Fruit fly (Drosophila melanogaster) whole organism, embryonic: ENCODE results near the gene CG5096.

Experiments
- Blimp-1 ChIP-seq: fragments of 200-800 bp; sonication (Bioruptor generic); optimal IDR thresholded peaks from 3 replicates; lab custom pipeline; 2018; ENCODE audit warnings: missing biosample characterization, missing genetic modification characterization, mild to moderate bottlenecking, moderate library complexity, missing genetic modification reagents
- CG10321 ChIP-seq: fragments of 200-800 bp; sonication (Bioruptor generic); IDR thresholded peaks from 2 replicates; pipeline ENCODE4 v1.3.6; 2022; ENCODE audit warnings: missing biosample characterization, missing genetic modification characterization
- CG12219 ChIP-seq: fragments of 200-800 bp; sonication (Bioruptor generic); optimal IDR thresholded peaks from 3 replicates; lab custom pipeline; 2018; ENCODE audit warnings: missing biosample characterization, mild to moderate bottlenecking, missing genetic modification characterization
- CG13424 ChIP-seq: fragments of 200-800 bp; sonication (Bioruptor generic); optimal IDR thresholded peaks from 2 replicates; lab custom pipeline; 2019; ENCODE audit warnings: missing biosample characterization, mild to moderate bottlenecking, missing genetic modification characterization, moderate library complexity
- CG16813 ChIP-seq: fragments of 200-800 bp; sonication (Bioruptor generic); IDR thresholded peaks from 3 replicates; pipeline ENCODE4 v1.3.6; 2022; ENCODE audit warnings: missing biosample characterization, missing genetic modification characterization; ENCODE audit not compliant: partially characterized antibody
- CG16815 ChIP-seq: fragments of 200-800 bp; sonication (Bioruptor generic); optimal IDR thresholded peaks from 3 replicates; lab custom pipeline; 2017; ENCODE audit warnings: missing biosample characterization, mild to moderate bottlenecking, missing genetic modification characterization
- CG17612 ChIP-seq: fragments of 200-800 bp; sonication (Bioruptor generic); IDR thresholded peaks from 2 replicates; pipeline ENCODE4 v1.3.6; 2022; ENCODE audit warnings: missing biosample characterization, missing genetic modification characterization
- CG18262 ChIP-seq: fragments of 200-800 bp; optimal IDR thresholded peaks from 3 replicates; lab custom pipeline; 2019; ENCODE audit warnings: missing biosample characterization, mild to moderate bottlenecking, missing genetic modification characterization, moderate library complexity
- CG18599 ChIP-seq: fragments of 200-800 bp; sonication (Bioruptor generic); optimal IDR thresholded peaks from 3 replicates; lab custom pipeline; 2017; ENCODE audit warnings: missing biosample characterization, missing genetic modification characterization, mild to moderate bottlenecking, moderate library complexity, missing genetic modification reagents
- CG2712 ChIP-seq: fragments of 200-800 bp; optimal IDR thresholded peaks from 3 replicates; lab custom pipeline; 2019; ENCODE audit warnings: missing biosample characterization, mild to moderate bottlenecking, missing genetic modification characterization, moderate library complexity
- CG30431 ChIP-seq: fragments of 200-800 bp; sonication (Bioruptor generic); optimal IDR thresholded peaks from 2 replicates; lab custom pipeline; 2017; ENCODE audit warnings: missing biosample characterization, missing genetic modification characterization
- CG4328 ChIP-seq: fragments of 200-800 bp; sonication (Bioruptor generic); optimal IDR thresholded peaks from 3 replicates; lab custom pipeline; 2017; ENCODE audit warnings: missing biosample characterization, missing genetic modification reagents, missing genetic modification characterization
- CG4730 ChIP-seq: fragments of 200-800 bp; sonication (Bioruptor generic); IDR thresholded peaks from 2 replicates; pipeline ENCODE4 v1.3.6; 2022; ENCODE audit warnings: missing biosample characterization, missing genetic modification characterization
- CG4820 ChIP-seq: fragments of 200-800 bp; sonication (Bioruptor generic); optimal IDR thresholded peaks from 3 replicates; lab custom pipeline; 2016; ENCODE audit warnings: missing biosample characterization, missing genetic modification characterization
- CG5180 ChIP-seq: fragments of 200-800 bp; sonication (Bioruptor generic); optimal IDR thresholded peaks from 3 replicates; lab custom pipeline; 2017; ENCODE audit warnings: missing biosample characterization, missing genetic modification characterization, mild to moderate bottlenecking, moderate library complexity, missing genetic modification reagents
- CG6689 ChIP-seq: fragments of 200-800 bp; sonication (Bioruptor generic); IDR thresholded peaks from 2 replicates; pipeline ENCODE4 v1.3.6; 2022; ENCODE audit warnings: missing biosample characterization, missing genetic modification characterization
- CG8290 ChIP-seq, 3 experiments: fragments of 200-800 bp; sonication (Bioruptor generic); optimal IDR thresholded peaks; 2 replicates each; lab custom pipeline; 2016 to 2019; ENCODE audit warnings: missing biosample characterization in 3 of 3, missing genetic modification characterization in 3 of 3, mild to moderate bottlenecking in 2 of 3, moderate library complexity in 1 of 3
- CG9797 ChIP-seq: fragments of 200-800 bp; sonication (Bioruptor generic); optimal IDR thresholded peaks from 3 replicates; lab custom pipeline; 2018; ENCODE audit warnings: missing biosample characterization, mild to moderate bottlenecking, missing genetic modification characterization
- CG9817 ChIP-seq: fragments of 200-800 bp; sonication (Bioruptor generic); optimal IDR thresholded peaks from 2 replicates; lab custom pipeline; 2018; ENCODE audit warnings: missing biosample characterization, mild to moderate bottlenecking, missing genetic modification characterization, moderate library complexity
- Camta ChIP-seq: fragments of 200-800 bp; sonication (Bioruptor generic); optimal IDR thresholded peaks from 2 replicates; lab custom pipeline; 2016; ENCODE audit warnings: missing biosample characterization, missing genetic modification characterization
- D19A ChIP-seq: fragments of 200-800 bp; optimal IDR thresholded peaks from 3 replicates; lab custom pipeline; 2019; ENCODE audit warnings: missing biosample characterization, mild to moderate bottlenecking, missing genetic modification characterization, moderate library complexity
- Dp ChIP-seq: fragments of 200-800 bp; sonication (Bioruptor generic); optimal IDR thresholded peaks from 2 replicates; lab custom pipeline; 2018; ENCODE audit warnings: missing biosample characterization, mild to moderate bottlenecking, missing genetic modification characterization, moderate library complexity
- Drgx ChIP-seq: fragments of 200-800 bp; sonication (Bioruptor generic); IDR thresholded peaks from 2 replicates; pipeline ENCODE4 v1.3.6; 2022; ENCODE audit warnings: missing biosample characterization, missing genetic modification characterization
- Fer1 ChIP-seq: fragments of 200-800 bp; sonication (Bioruptor generic); optimal IDR thresholded peaks from 2 replicates; lab custom pipeline; 2017; ENCODE audit warnings: missing biosample characterization, mild to moderate bottlenecking, missing genetic modification characterization
- Hey ChIP-seq: fragments of 200-800 bp; sonication (Bioruptor generic); optimal IDR thresholded peaks from 3 replicates; lab custom pipeline; 2018; ENCODE audit warnings: missing biosample characterization, mild to moderate bottlenecking, missing genetic modification characterization
- Hmx ChIP-seq: fragments of 200-800 bp; sonication (Bioruptor generic); optimal IDR thresholded peaks from 2 replicates; lab custom pipeline; 2016; ENCODE audit warnings: missing biosample characterization, missing genetic modification characterization
- Hr3 ChIP-seq: fragments of 200-800 bp; sonication (Bioruptor generic); optimal IDR thresholded peaks from 3 replicates; lab custom pipeline; 2016; ENCODE audit warnings: missing biosample characterization, missing genetic modification characterization
- Hr51 ChIP-seq, 2 experiments: fragments of 200-800 bp; sonication (Bioruptor generic); optimal IDR thresholded peaks; 2 replicates in 1 of 2; 3 replicates in 1 of 2; lab custom pipeline; 2016 to 2018; ENCODE audit warnings: missing biosample characterization in 2 of 2, missing genetic modification characterization in 2 of 2, mild to moderate bottlenecking in 1 of 2, moderate library complexity in 1 of 2
- Hr78 ChIP-seq, 2 experiments: fragments of 200-800 bp in 1 of 2; fragments of >200 bp in 1 of 2; sonication (Bioruptor generic) in 1 of 2; optimal IDR thresholded peaks; 2 replicates each; lab custom pipeline; 2017 to 2019; ENCODE audit warnings: missing biosample characterization in 2 of 2, missing genetic modification characterization in 2 of 2, mild to moderate bottlenecking in 1 of 2, moderate library complexity in 1 of 2
- Jarid2 ChIP-seq: fragments of 200-800 bp; sonication (Bioruptor generic); optimal IDR thresholded peaks from 3 replicates; lab custom pipeline; 2017; ENCODE audit warnings: mild to moderate bottlenecking, missing biosample characterization, missing genetic modification reagents, missing genetic modification characterization
- MESR4 ChIP-seq: fragments of 200-800 bp; sonication (Bioruptor generic); optimal IDR thresholded peaks from 2 replicates; lab custom pipeline; 2018; ENCODE audit warnings: missing biosample characterization, mild to moderate bottlenecking, missing genetic modification characterization, moderate library complexity
- Max ChIP-seq: fragments of 200-800 bp; sonication (Bioruptor generic); optimal IDR thresholded peaks from 2 replicates; lab custom pipeline; 2016; ENCODE audit warnings: missing biosample characterization, mild to moderate bottlenecking, missing genetic modification characterization
- Nf-YB ChIP-seq: fragments of 200-800 bp; sonication (Bioruptor generic); optimal IDR thresholded peaks from 3 replicates; lab custom pipeline; 2019; ENCODE audit warnings: missing biosample characterization, mild to moderate bottlenecking, missing genetic modification characterization, moderate library complexity
- Oaz ChIP-seq: fragments of 200-800 bp; sonication (Bioruptor generic); IDR thresholded peaks from 2 replicates; pipeline ENCODE4 v1.3.6; 2022; ENCODE audit warnings: missing biosample characterization, missing genetic modification characterization
- Poxn ChIP-seq: fragments of 200-800 bp; sonication (Bioruptor generic); IDR thresholded peaks from 2 replicates; pipeline ENCODE4 v1.3.6; 2022; ENCODE audit warnings: missing biosample characterization, missing genetic modification characterization
- Stat92E ChIP-seq, 3 experiments: fragments of >200 bp in 2 of 3; fragments of 200-800 bp in 1 of 3; sonication (Bioruptor generic) in 1 of 3; optimal IDR thresholded peaks; 2 replicates each; lab custom pipeline; 2017 to 2019; ENCODE audit warnings: missing biosample characterization in 3 of 3, missing genetic modification characterization in 3 of 3, mild to moderate bottlenecking in 1 of 3, moderate library complexity in 1 of 3
- Vsx1 ChIP-seq: fragments of 200-800 bp; sonication (Bioruptor generic); optimal IDR thresholded peaks from 2 replicates; lab custom pipeline; 2017; ENCODE audit warnings: missing biosample characterization, mild to moderate bottlenecking, missing genetic modification characterization, missing genetic modification reagents
- cad ChIP-seq: fragments of >200 bp; optimal IDR thresholded peaks from 2 replicates; lab custom pipeline; 2017; ENCODE audit warnings: missing biosample characterization, missing genetic modification characterization
- fru ChIP-seq: fragments of >200 bp; optimal IDR thresholded peaks from 2 replicates; lab custom pipeline; 2017
- ftz-f1 ChIP-seq: fragments of 200-800 bp; sonication (Bioruptor generic); optimal IDR thresholded peaks from 2 replicates; lab custom pipeline; 2016; ENCODE audit warnings: missing biosample characterization, missing genetic modification characterization
- gt ChIP-seq: fragments of 200-800 bp; sonication (Bioruptor generic); IDR thresholded peaks from 2 replicates; pipeline ENCODE4 v1.3.6; 2022; ENCODE audit warnings: missing biosample characterization, missing genetic modification characterization
- kni ChIP-seq: fragments of 200-800 bp; sonication (Bioruptor generic); optimal IDR thresholded peaks from 3 replicates; lab custom pipeline; 2017; ENCODE audit warnings: mild to moderate bottlenecking, missing biosample characterization, missing genetic modification reagents, missing genetic modification characterization
- p53 ChIP-seq: fragments of 200-800 bp; sonication (Bioruptor generic); optimal IDR thresholded peaks from 2 replicates; lab custom pipeline; 2016; ENCODE audit warnings: missing biosample characterization, missing genetic modification characterization
- pum ChIP-seq: fragments of 200-800 bp; sonication (Bioruptor generic); optimal IDR thresholded peaks from 2 replicates; lab custom pipeline; 2016; ENCODE audit warnings: missing biosample characterization, missing genetic modification characterization
- repo ChIP-seq: fragments of 200-800 bp; sonication (Bioruptor generic); optimal IDR thresholded peaks from 2 replicates; lab custom pipeline; 2016; ENCODE audit warnings: missing biosample characterization, missing genetic modification characterization
- run ChIP-seq: fragments of 200-800 bp; sonication (Bioruptor generic); optimal IDR thresholded peaks from 3 replicates; lab custom pipeline; 2018; ENCODE audit warnings: missing biosample characterization, mild to moderate bottlenecking, missing genetic modification characterization
- seq ChIP-seq: fragments of 200-800 bp; sonication (Bioruptor generic); IDR thresholded peaks from 2 replicates; pipeline ENCODE4 v1.3.6; 2022; ENCODE audit warnings: missing biosample characterization, missing genetic modification characterization
- shn ChIP-seq: fragments of 200-800 bp; sonication (Bioruptor generic); optimal IDR thresholded peaks from 3 replicates; lab custom pipeline; 2016; ENCODE audit warnings: missing biosample characterization, missing genetic modification characterization
- ssp ChIP-seq: fragments of 200-800 bp; sonication (Bioruptor generic); IDR thresholded peaks from 2 replicates; pipeline ENCODE4 v1.3.6; 2022; ENCODE audit warnings: missing biosample characterization, missing genetic modification characterization
- wor ChIP-seq: fragments of 200-800 bp; sonication (Bioruptor generic); IDR thresholded peaks from 2 replicates; pipeline ENCODE4 v1.3.6; 2022; ENCODE audit warnings: missing biosample characterization, missing genetic modification characterization

Gene CG5096

DNA sequence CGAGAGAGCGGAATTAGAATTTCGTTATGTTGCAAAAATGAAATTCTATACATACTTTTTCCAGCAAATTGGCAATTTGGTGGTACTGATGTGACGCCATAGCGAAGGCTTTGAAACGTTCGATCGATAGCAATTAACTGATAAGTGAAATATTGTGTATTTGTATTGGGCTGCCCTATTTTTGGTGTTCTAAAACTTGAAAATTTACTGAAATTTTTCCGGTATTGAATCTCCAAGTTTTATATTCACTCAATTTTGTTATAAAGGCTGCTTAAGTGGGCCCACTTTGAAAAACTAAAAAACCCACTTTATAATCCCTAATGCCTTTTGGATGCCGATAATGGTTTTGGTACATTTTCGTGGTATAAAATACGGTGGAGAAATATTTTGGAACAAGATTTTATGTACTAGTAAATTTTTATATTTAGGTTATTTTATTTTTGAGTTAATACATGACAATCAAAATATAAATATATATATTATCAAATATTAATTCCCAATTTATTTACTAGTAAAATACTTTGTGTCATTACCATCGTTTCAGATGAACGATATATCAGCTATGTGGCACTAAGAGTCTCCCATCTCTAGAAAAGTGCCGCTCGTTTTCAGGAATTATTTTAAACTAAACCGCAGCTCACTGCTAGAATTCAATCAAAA lies 19.5 kb upstream of the CG5096 start, which contains the start of the genes Cand1 and pim (continued):
- TF ChIP-seq Camta (GFP tag; lab: Kevin White, UChicago) (no peak), Poxn (GFP tag; lab: Robert Waterston, UW) (no peak), gt (no peak), Max (no peak), CG30431 (GFP tag; lab: Kevin White, UChicago) (no peak), Hr78 (GFP tag; optimal IDR thresholded peaks at IDR 0.05; lab: Kevin White, UChicago) (no peak), CG18262 (peak; percentile 23), Hmx (GFP tag; lab: Kevin White, UChicago) (no peak), Jarid2 (GFP tag; lab: Kevin White, UChicago) (no peak), MESR4 (GFP tag; lab: Kevin White, UChicago) (peak; percentile 57), Hr3 (GFP tag; lab: Kevin White, UChicago) (no peak), Nf-YB (GFP tag; lab: Kevin White, UChicago) (no peak), CG5180 (no peak), seq (GFP tag; lab: Robert Waterston, UW) (no peak), CG12219 (GFP tag; lab: Kevin White, UChicago) (no peak), CG13424 (tag; lab: Kevin White, UChicago) (peak; percentile 43), CG6689 (GFP tag; lab: Robert Waterston, UW) (no peak), fru (lab: Kevin White, UChicago) (no peak), kni (GFP tag; lab: Kevin White, UChicago) (no peak), wor (GFP tag; lab: Robert Waterston, UW) (no peak), Hr51 (GFP tag; optimal IDR thresholded peaks at IDR 0.05; lab: Kevin White, UChicago) (no peak), ssp (GFP tag; lab: Robert Waterston, UW) (peak; percentile 29; the same call in 1 of the 2 replicates), pum (no peak), D19A (tag; lab: Kevin White, UChicago) (peak; percentile 5), CG2712 (tag; lab: Kevin White, UChicago) (peak; percentile 63), CG9817 (tag; lab: Kevin White, UChicago) (no peak), Oaz (GFP tag; lab: Robert Waterston, UW) (no peak), CG10321 (GFP tag; lab: Robert Waterston, UW) (no peak), repo (GFP tag; lab: Kevin White, UChicago) (no peak), CG8290 (GFP tag; optimal IDR thresholded peaks at IDR 0.05; lab: Kevin White, UChicago) (no peak), CG8290 (tag; optimal IDR thresholded peaks at IDR 0.05; lab: Kevin White, UChicago) (no peak), Fer1 (peak; percentile 3), CG9797 (peak; percentile 59), run (tag; lab: Kevin White, UChicago) (no peak), Dp (GFP tag; lab: Kevin White, UChicago) (peak; percentile 77), CG17612 (GFP tag; lab: Robert Waterston, UW) (no peak), Stat92E (GFP tag; optimal IDR thresholded peaks at IDR 0.05; lab: Kevin White, UChicago) (no peak), CG16815 (no peak), Blimp-1 (GFP tag; lab: Kevin White, UChicago) (no peak), p53 (no peak), CG4730 (GFP tag; lab: Robert Waterston, UW) (no peak), ftz-f1 (GFP tag; lab: Kevin White, UChicago) (no peak), CG4820 (GFP tag; lab: Kevin White, UChicago) (no peak), Drgx (no peak), cad (GFP tag; lab: Kevin White, UChicago) (no peak), Vsx1 (no peak), Hey (tag; lab: Kevin White, UChicago) (no peak), CG4328 (GFP tag; lab: Kevin White, UChicago) (no peak), shn (GFP tag; lab: Kevin White, UChicago) (no peak), CG16813 (GFP tag; lab: Robert Waterston, UW) (peak; percentile 70), CG18599 (GFP tag; lab: Kevin White, UChicago) (no peak)
